Worm (Caenorhabditis elegans): Measurements from ENCODE around the gene lgc-27.

Gene lgc-27

DNA sequence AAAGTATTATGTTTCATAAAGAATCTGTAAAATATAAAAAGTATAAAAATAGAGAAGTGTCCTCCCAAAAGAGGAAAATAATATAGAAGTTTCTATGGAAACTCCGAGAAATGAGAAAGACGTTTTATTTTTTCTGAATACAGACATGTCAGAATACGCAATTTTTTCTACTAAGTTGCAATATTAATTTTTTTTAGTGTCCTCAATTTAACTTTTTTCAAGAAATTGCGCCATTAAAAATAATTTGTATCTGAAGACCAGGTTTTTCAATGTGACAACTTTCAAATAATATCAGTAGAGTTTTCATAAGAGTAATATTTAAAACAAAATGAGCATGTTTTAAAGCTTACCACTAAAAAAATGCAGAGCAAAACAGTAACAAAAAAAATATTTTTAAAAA, 18.7 kb downstream of the lgc-27 start, which contains the start of gene fut-5:
fut-5 (minus strand) TSS at position 101 of the 400 bp plus-strand sequence.
- TF ChIP-seq lag-1 (GFP tag; IDR thresholded peaks at IDR 0.05) (no peak), ztf-22 (GFP tag; optimal IDR thresholded peaks at IDR 0.05) (no peak), ceh-27 (GFP tag; optimal IDR thresholded peaks at IDR 0.05) (no peak), akir-1 (GFP tag; optimal IDR thresholded peaks at IDR 0.05) (no peak), lin-26 (GFP tag; IDR thresholded peaks at IDR 0.05) (no peak), bed-2 (GFP tag; IDR thresholded peaks at IDR 0.05) (no peak), aptf-2 (GFP tag; conservative IDR thresholded peaks at IDR 0.05) (no peak), atf-7 (tag; optimal IDR thresholded peaks at IDR 0.05) (no peak), attf-5 (GFP tag; optimal IDR thresholded peaks at IDR 0.05) (no peak)

DNA sequence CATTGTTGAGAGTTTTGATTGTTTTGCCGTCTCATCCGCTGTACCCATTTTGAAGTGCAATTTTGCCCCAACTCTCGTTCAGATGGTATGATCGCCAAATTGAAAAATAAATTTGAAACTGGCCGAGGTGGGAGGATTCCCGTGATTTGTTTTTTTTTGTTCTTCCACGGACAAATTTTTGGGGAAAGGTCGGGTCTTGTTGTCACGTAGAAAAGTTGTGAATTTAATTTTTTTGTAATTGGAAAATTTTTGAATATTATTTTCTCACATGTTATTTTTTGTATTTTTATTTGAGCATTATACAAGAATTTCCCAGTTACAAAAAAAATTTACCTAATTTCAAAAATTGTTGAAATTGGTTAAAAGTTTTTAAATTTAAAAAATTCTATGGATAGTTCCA, 22.8 kb downstream of the lgc-27 start, which contains the start of gene T05A7.6:
T05A7.6 (minus strand) TSS at position 101 of the 400 bp plus-strand sequence.
- TF ChIP-seq F33H1.4 (GFP tag; IDR thresholded peaks at IDR 0.05) (no peak), F57C9.4 (tag; optimal IDR thresholded peaks at IDR 0.05) (no peak), ceh-58 (GFP tag; IDR thresholded peaks at IDR 0.05) (no peak), snpc-3.4 (tag; optimal IDR thresholded peaks at IDR 0.05) (no peak), egrh-3 (GFP tag; IDR thresholded peaks at IDR 0.05) (no peak), ekl-4 (GFP tag; IDR thresholded peaks at IDR 0.05) (no peak), egl-44 (GFP tag; IDR thresholded peaks at IDR 0.05) (no peak), lsl-1 (GFP tag; optimal IDR thresholded peaks at IDR 0.05) (no peak), Y53G8AR.9 (GFP tag; conservative IDR thresholded peaks at IDR 0.05) (no peak), sea-2 (GFP tag; IDR thresholded peaks at IDR 0.05) (no peak)

DNA sequence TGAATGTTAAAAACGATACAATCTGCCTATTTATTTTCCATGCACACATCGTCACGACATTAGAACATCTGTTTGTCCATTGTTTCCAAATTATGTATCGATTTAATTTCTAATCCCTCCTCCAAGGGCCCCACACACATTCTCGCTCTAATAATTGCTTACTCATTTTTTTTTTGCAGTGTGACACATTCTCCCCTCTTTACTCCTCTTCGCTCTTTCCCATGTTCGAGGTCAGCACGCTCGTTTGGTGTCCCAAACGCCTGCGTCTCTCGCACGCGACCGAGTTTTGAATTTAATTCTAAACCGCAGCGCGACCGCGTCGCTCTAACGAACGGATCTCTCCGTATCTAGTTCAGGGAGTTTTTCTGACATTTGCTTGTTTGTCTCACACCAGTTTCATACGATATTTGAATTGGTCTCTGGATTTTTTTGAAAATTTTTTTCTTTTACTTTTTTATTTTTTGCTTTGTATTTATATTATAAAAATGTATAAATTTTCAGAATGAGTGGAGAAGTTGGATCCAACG, 23.8 kb downstream of the lgc-27 start, which contains the start of the genes clec-140 and hmg-11:
clec-140 (plus strand) TSS at position 477 of the 527 bp plus-strand sequence.
hmg-11 (plus strand) TSS at position 502 of the 527 bp plus-strand sequence.
- no peak for TF ChIP-seq T26A5.8 (tag; optimal IDR thresholded peaks at IDR 0.05)
- TF ChIP-seq dox-1 (GFP tag; IDR thresholded peaks at IDR 0.05) = peak; percentile 66
- TF ChIP-seq F37B4.10 (GFP tag; IDR thresholded peaks at IDR 0.05) = no peak
- TF ChIP-seq C17E4.6 (GFP tag; IDR thresholded peaks at IDR 0.05) = no peak
- TF ChIP-seq ceh-58 (GFP tag; IDR thresholded peaks at IDR 0.05) = no peak
- no peak for TF ChIP-seq nhr-120 (GFP tag; IDR thresholded peaks at IDR 0.05)
- TF ChIP-seq pha-4 (tag; optimal IDR thresholded peaks at IDR 0.05) = no peak
- TF ChIP-seq tlf-1 (GFP tag; optimal IDR thresholded peaks at IDR 0.05) = no peak
- TF ChIP-seq Y95B8A.8 (GFP tag; IDR thresholded peaks at IDR 0.05) = no peak
- TF ChIP-seq egrh-3 (GFP tag; IDR thresholded peaks at IDR 0.05) = no peak
- no peak for TF ChIP-seq B0261.1 (tag; optimal IDR thresholded peaks at IDR 0.05)
- TF ChIP-seq lin-54 (GFP tag; optimal IDR thresholded peaks at IDR 0.05) = no peak
- no peak for TF ChIP-seq ekl-4 (GFP tag; IDR thresholded peaks at IDR 0.05)
- TF ChIP-seq T07F8.4 (tag; optimal IDR thresholded peaks at IDR 0.05) = no peak
- TF ChIP-seq lsy-27 (tag; optimal IDR thresholded peaks at IDR 0.05; ENCODE audit: borderline replicate concordance, insufficient read depth) = no peak
- TF ChIP-seq ztf-26 (tag; optimal IDR thresholded peaks at IDR 0.05) = no peak
- TF ChIP-seq F10E7.11 (tag; optimal IDR thresholded peaks at IDR 0.05) = no peak
- TF ChIP-seq madf-8 (GFP tag; conservative IDR thresholded peaks at IDR 0.05) = no peak
- no peak for TF ChIP-seq ztf-28 (GFP tag; IDR thresholded peaks at IDR 0.05)
- TF ChIP-seq akir-1 (GFP tag; optimal IDR thresholded peaks at IDR 0.05) = no peak
- TF ChIP-seq ceh-100 (GFP tag; IDR thresholded peaks at IDR 0.05) = no peak
- no peak for TF ChIP-seq rpc-1 (optimal IDR thresholded peaks at IDR 0.05)
- no peak for TF ChIP-seq rpc-1 (tag; optimal IDR thresholded peaks at IDR 0.05)
- no peak for TF ChIP-seq F22D6.2 (tag; optimal IDR thresholded peaks at IDR 0.05)
- TF ChIP-seq ets-4 (GFP tag; optimal IDR thresholded peaks at IDR 0.05) = no peak
- TF ChIP-seq egl-44 (GFP tag; IDR thresholded peaks at IDR 0.05) = 0 out of 2 replicates have a peak, but pooled peaks have one; percentile 33
- 0 out of 2 replicates have a peak, but pooled peaks have one; percentile 25 for TF ChIP-seq attf-3 (GFP tag; conservative IDR thresholded peaks at IDR 0.05)
- no peak for TF ChIP-seq bed-2 (GFP tag; IDR thresholded peaks at IDR 0.05)
- TF ChIP-seq madf-3 (GFP tag; IDR thresholded peaks at IDR 0.05) = 0 out of 2 replicates have a peak, but pooled peaks have one; percentile 29
- peak; percentile 77 for TF ChIP-seq nhr-80 (tag; optimal IDR thresholded peaks at IDR 0.05)
- no peak for TF ChIP-seq Y79H2A.3 (GFP tag; conservative IDR thresholded peaks at IDR 0.05)
- no peak for TF ChIP-seq let-607 (tag; optimal IDR thresholded peaks at IDR 0.05)
- TF ChIP-seq Y67H2A.10 (GFP tag; conservative IDR thresholded peaks at IDR 0.05) = no peak
